Fruit fly (Drosophila melanogaster): Measurements from ENCODE around the gene ATPsynE.

Gene ATPsynE

dm6 chr3R:14279311-14279998 lies 47.3 kb upstream of the ATPsynE start (continued):
- peak; percentile 55 for TF ChIP-seq Blimp-1 (GFP tag; optimal IDR thresholded peaks at IDR 0.05)
- no peak for TF ChIP-seq dmrt11E (tag; optimal IDR thresholded peaks at IDR 0.05)
- no peak for TF ChIP-seq CG32767 (GFP tag; IDR thresholded peaks at IDR 0.05)
- TF ChIP-seq ftz-f1 (GFP tag; optimal IDR thresholded peaks at IDR 0.05) = no peak
- TF ChIP-seq Rx (GFP tag; IDR thresholded peaks at IDR 0.05) = no peak
- TF ChIP-seq Hr51 (GFP tag; optimal IDR thresholded peaks at IDR 0.05) = peak in 1 of 2 experiments; percentile 52
- no peak for TF ChIP-seq CG10654 (GFP tag; optimal IDR thresholded peaks at IDR 0.05)
- peak; percentile 33; the same call in 1 of the 3 replicates for TF ChIP-seq ci (GFP tag; IDR thresholded peaks at IDR 0.05)
- no peak for TF ChIP-seq CG17912 (GFP tag; optimal IDR thresholded peaks at IDR 0.05)
- no peak for TF ChIP-seq CG6272 (GFP tag; IDR thresholded peaks at IDR 0.05)
- TF ChIP-seq h (optimal IDR thresholded peaks at IDR 0.05) = no peak
- TF ChIP-seq CG9215 (GFP tag; IDR thresholded peaks at IDR 0.05) = 0 out of 2 replicates have a peak, but pooled peaks have one; percentile 15
- no peak for TF ChIP-seq lbe (GFP tag; optimal IDR thresholded peaks at IDR 0.05)
- no peak for TF ChIP-seq CG16779 (GFP tag; IDR thresholded peaks at IDR 0.05)
- no peak for TF ChIP-seq CG4282 (GFP tag; optimal IDR thresholded peaks at IDR 0.05)
- TF ChIP-seq CG34224 (GFP tag; IDR thresholded peaks at IDR 0.05; ENCODE audit: partially characterized antibody) = no peak
- TF ChIP-seq unpg (GFP tag; optimal IDR thresholded peaks at IDR 0.05) = peak; percentile 2
- TF ChIP-seq CG11560 (tag; IDR thresholded peaks at IDR 0.05) = no peak
- peak; percentile 12 for TF ChIP-seq CG6813 (GFP tag; optimal IDR thresholded peaks at IDR 0.05)
- peak; percentile 22 for TF ChIP-seq gsb-n (tag; optimal IDR thresholded peaks at IDR 0.05)
- TF ChIP-seq CG1024 (GFP tag; IDR thresholded peaks at IDR 0.05) = no peak
- no peak for TF ChIP-seq CG18011 (GFP tag; optimal IDR thresholded peaks at IDR 0.05)
- TF ChIP-seq mirr (GFP tag; optimal IDR thresholded peaks at IDR 0.05) = no peak
- TF ChIP-seq bsh (GFP tag; optimal IDR thresholded peaks at IDR 0.05) = no peak
- TF ChIP-seq CG7786 (GFP tag; optimal IDR thresholded peaks at IDR 0.05) = no peak
- peak; percentile 62 for TF ChIP-seq CG11504 (tag; optimal IDR thresholded peaks at IDR 0.05)
- TF ChIP-seq Hey (tag; optimal IDR thresholded peaks at IDR 0.05) = no peak
- no peak for TF ChIP-seq Taf1 (GFP tag; IDR thresholded peaks at IDR 0.05)
- no peak for TF ChIP-seq Mad (GFP tag; optimal IDR thresholded peaks at IDR 0.05)
- no peak for TF ChIP-seq cato (GFP tag; optimal IDR thresholded peaks at IDR 0.05; ENCODE audit: borderline replicate concordance)
- no peak for TF ChIP-seq CG10959 (GFP tag; IDR thresholded peaks at IDR 0.05)
- TF ChIP-seq danr (GFP tag; IDR thresholded peaks at IDR 0.05) = no peak
- TF ChIP-seq wdn (GFP tag; IDR thresholded peaks at IDR 0.05) = no peak
- 0 out of 2 replicates have a peak, but pooled peaks have one; percentile 41 for TF ChIP-seq Drgx (GFP tag; IDR thresholded peaks at IDR 0.05)
- TF ChIP-seq CG4424 (GFP tag; optimal IDR thresholded peaks at IDR 0.05) = peak; percentile 13
- TF ChIP-seq Dfd (GFP tag; optimal IDR thresholded peaks at IDR 0.05) = peak in 1 of 2 experiments; percentile 39
- no peak for TF ChIP-seq CG10565 (GFP tag; optimal IDR thresholded peaks at IDR 0.05)
- TF ChIP-seq CG2120 (GFP tag; optimal IDR thresholded peaks at IDR 0.05) = no peak
- no peak for TF ChIP-seq CG31224 (GFP tag; IDR thresholded peaks at IDR 0.05)
- TF ChIP-seq sqz (GFP tag; optimal IDR thresholded peaks at IDR 0.05) = no peak
- TF ChIP-seq tio (GFP tag; optimal IDR thresholded peaks at IDR 0.05) = no peak
- peak; percentile 11 for TF ChIP-seq CG12391 (tag; optimal IDR thresholded peaks at IDR 0.05)
- TF ChIP-seq zfh1 (GFP tag; IDR thresholded peaks at IDR 0.05) = no peak
- no peak for TF ChIP-seq CG12071 (GFP tag; optimal IDR thresholded peaks at IDR 0.05)
- TF ChIP-seq CG31441 (GFP tag; IDR thresholded peaks at IDR 0.05) = peak; percentile 39
- no peak for TF ChIP-seq CG6683 (GFP tag; optimal IDR thresholded peaks at IDR 0.05)
- no peak for TF ChIP-seq exex (tag; optimal IDR thresholded peaks at IDR 0.05)
- no peak for TF ChIP-seq ara (GFP tag; IDR thresholded peaks at IDR 0.05)
- no peak for TF ChIP-seq gce (GFP tag; IDR thresholded peaks at IDR 0.05)
- TF ChIP-seq z (GFP tag; IDR thresholded peaks at IDR 0.05) = peak; percentile 55; the same call in 2 of the 3 replicates
- TF ChIP-seq Lim3 (GFP tag; IDR thresholded peaks at IDR 0.05) = no peak
